Fruit fly (Drosophila melanogaster) whole organism, embryonic: ENCODE measurements at regions not wholly inside any gene's neighbourhood (a gene's known extent, or its start where the extent isn't known, plus 50 kb on each side); places are given as distances from the start of the nearest gene placed in this dataset.
"Not testable (repeated sequence)": the region's sequence is repeated elsewhere in the genome, so short reads cannot be mapped to it uniquely, and the experiment has no call there.

Experiments
- CG12299 ChIP-seq: fragments of 200-800 bp; sonication (Bioruptor generic); optimal IDR thresholded peaks from 2 replicates; lab custom pipeline; 2018; ENCODE audit warnings: missing biosample characterization, mild to moderate bottlenecking, missing genetic modification characterization
- CG13123 ChIP-seq: fragments of 200-800 bp; sonication (Bioruptor generic); optimal IDR thresholded peaks from 2 replicates; lab custom pipeline; 2016; ENCODE audit warnings: missing biosample characterization, missing genetic modification characterization
- CG17186 ChIP-seq: fragments of 200-800 bp; sonication (Bioruptor generic); optimal IDR thresholded peaks from 3 replicates; lab custom pipeline; 2017; ENCODE audit warnings: missing biosample characterization, missing genetic modification reagents, missing genetic modification characterization
- Dbx ChIP-seq: fragments of 200-800 bp; sonication (Bioruptor generic); IDR thresholded peaks from 3 replicates; pipeline ENCODE4 v1.3.6; 2022; ENCODE audit warnings: missing biosample characterization, missing genetic modification characterization
- lola ChIP-seq, 3 experiments: fragments of >200 bp in 2 of 3; fragments of 200-800 bp in 1 of 3; sonication (Bioruptor generic) in 1 of 3; optimal IDR thresholded peaks; 2 replicates each; lab custom pipeline; 2017 to 2019; ENCODE audit warnings: missing biosample characterization in 3 of 3, missing genetic modification characterization in 3 of 3, mild to moderate bottlenecking in 1 of 3, moderate library complexity in 1 of 3
- mam ChIP-seq: fragments of 200-800 bp; sonication (Bioruptor generic); optimal IDR thresholded peaks from 3 replicates; lab custom pipeline; 2016; ENCODE audit warnings: missing biosample characterization, missing genetic modification characterization
- prd ChIP-seq, 3 experiments: fragments of >200 bp in 2 of 3; fragments of 200-800 bp in 1 of 3; sonication (Bioruptor generic) in 1 of 3; optimal IDR thresholded peaks in 2 of 3; IDR thresholded peaks in 1 of 3; 2 replicates in 2 of 3; 3 replicates in 1 of 3; pipeline versions ENCODE4 v1.3.6 to Lab custom; 2017 to 2022; ENCODE audit warnings: missing biosample characterization in 1 of 3, missing genetic modification characterization in 1 of 3
- shn ChIP-seq: fragments of 200-800 bp; sonication (Bioruptor generic); optimal IDR thresholded peaks from 3 replicates; lab custom pipeline; 2016; ENCODE audit warnings: missing biosample characterization, missing genetic modification characterization
- sim ChIP-seq: fragments of 200-800 bp; sonication (Bioruptor generic); IDR thresholded peaks from 2 replicates; pipeline ENCODE4 v1.3.6; 2022; ENCODE audit warnings: missing biosample characterization, missing genetic modification characterization

dm6 chr3L:26528249-26528648 lies 157.1 kb upstream of the CG42598 start:
- TF ChIP-seq CG13123 (GFP tag; lab: Kevin White, UChicago); mam (GFP tag; lab: Kevin White, UChicago); CG12299 (tag; lab: Kevin White, UChicago); sim (GFP tag; lab: Robert Waterston, UW); lola (GFP tag; optimal IDR thresholded peaks at IDR 0.05; lab: Kevin White, UChicago); Dbx (GFP tag; lab: Robert Waterston, UW); prd (optimal IDR thresholded peaks at IDR 0.05; lab: Kevin White, UChicago); prd (GFP tag; IDR thresholded peaks at IDR 0.05; lab: Robert Waterston, UW); shn (GFP tag; lab: Kevin White, UChicago); CG17186: not testable (repeated sequence)
